Comparison of ENCODE assay signal across 1 fruit fly cellular context in genomic region chr3R:31287522-31287921, dm6.
TF ChIP-seq lines count a peak whose summit lies in the region.

No protein-coding gene starts in this region.

TF ChIP-seq in whole organism, prepupa, 60 proteins besides CTCF, POLR2A, EP300 and RAD21 (continued from another document):
- no peak for TF ChIP-seq spab (GFP tag; optimal IDR thresholded peaks at IDR 0.05; lab: Kevin White, UChicago)
- TF ChIP-seq acj6 (GFP tag; optimal IDR thresholded peaks at IDR 0.05; lab: Kevin White, UChicago), result peak; percentile 38
- no peak for TF ChIP-seq CG1621 (tag; optimal IDR thresholded peaks at IDR 0.05; lab: Kevin White, UChicago)
- no peak for TF ChIP-seq Lpt (GFP tag; optimal IDR thresholded peaks at IDR 0.05; lab: Kevin White, UChicago)
- TF ChIP-seq CG16779 (tag; optimal IDR thresholded peaks at IDR 0.05; lab: Kevin White, UChicago), result no peak
- no peak for TF ChIP-seq net (GFP tag; optimal IDR thresholded peaks at IDR 0.05; lab: Kevin White, UChicago)
- peak; percentile 42 for TF ChIP-seq esn (GFP tag; optimal IDR thresholded peaks at IDR 0.05; lab: Kevin White, UChicago)
- no peak for TF ChIP-seq Eip93F (GFP tag; optimal IDR thresholded peaks at IDR 0.05; lab: Kevin White, UChicago)
- TF ChIP-seq CG8319 (GFP tag; optimal IDR thresholded peaks at IDR 0.05; lab: Kevin White, UChicago), result peak; percentile 13
- TF ChIP-seq Eip78C (GFP tag; lab: Kevin White, UChicago), result peak; percentile 83
- TF ChIP-seq lz (GFP tag; optimal IDR thresholded peaks at IDR 0.05; lab: Kevin White, UChicago), result peak; percentile 22
- peak; percentile 33 for TF ChIP-seq Ets96B (tag; optimal IDR thresholded peaks at IDR 0.05; lab: Kevin White, UChicago)
- peak; percentile 15 for TF ChIP-seq cyc (GFP tag; optimal IDR thresholded peaks at IDR 0.05; lab: Kevin White, UChicago)
- peak; percentile 52 for TF ChIP-seq CG10631 (GFP tag; optimal IDR thresholded peaks at IDR 0.05; lab: Kevin White, UChicago)
- TF ChIP-seq CG11902 (GFP tag; optimal IDR thresholded peaks at IDR 0.05; lab: Kevin White, UChicago), result peak; percentile 18
- peak; percentile 27 for TF ChIP-seq Sox102F (GFP tag; optimal IDR thresholded peaks at IDR 0.05; lab: Kevin White, UChicago)
- peak; percentile 42 for TF ChIP-seq Hr39 (GFP tag; optimal IDR thresholded peaks at IDR 0.05; lab: Kevin White, UChicago)
- TF ChIP-seq CG7368 (GFP tag; optimal IDR thresholded peaks at IDR 0.05; lab: Kevin White, UChicago), result peak; percentile 16
- TF ChIP-seq Met (GFP tag; optimal IDR thresholded peaks at IDR 0.05; lab: Kevin White, UChicago), result peak; percentile 51
- peak; percentile 39 for TF ChIP-seq topi (GFP tag; optimal IDR thresholded peaks at IDR 0.05; lab: Kevin White, UChicago)
- TF ChIP-seq Sox14 (GFP tag; optimal IDR thresholded peaks at IDR 0.05; lab: Kevin White, UChicago), result peak; percentile 32
